Worm (Caenorhabditis elegans) whole organism, midembryonic: ENCODE results near the gene npr-22.

Experiments used
- T22C8.4 ChIP-seq: fragments of 200-800 bp; sonication (Bioruptor generic); IDR thresholded peaks from 2 replicates; pipeline ENCODE4 v1.3.6; 2022; ENCODE audit warnings: missing genetic modification characterization, missing compliant biosample characterization
- cog-1 ChIP-seq: sonication (generic microtip); optimal IDR thresholded peaks from 2 replicates; lab custom pipeline; 2016; ENCODE audit warnings: missing genetic modification characterization, missing compliant biosample characterization
- flt-1 ChIP-seq: fragments of 200-800 bp; sonication (Bioruptor generic); IDR thresholded peaks from 2 replicates; pipeline ENCODE4 v1.3.6; 2022; ENCODE audit warnings: missing genetic modification characterization, missing compliant biosample characterization
- klf-2 ChIP-seq: fragments of 200-800 bp; sonication (Bioruptor generic); conservative IDR thresholded peaks from 2 replicates; pipeline ENCODE4 v1.3.6; 2022; ENCODE audit warnings: missing genetic modification reagents, missing genetic modification characterization, missing compliant biosample characterization
- med-1 ChIP-seq: sonication (generic microtip); optimal IDR thresholded peaks from 2 replicates; lab custom pipeline; 2017; ENCODE audit warnings: missing genetic modification characterization, mild to moderate bottlenecking, missing compliant biosample characterization, antibody characterized with exemption, missing genetic modification reagents; ENCODE audit not compliant: insufficient read depth
- ref-1 ChIP-seq: fragments of 200-800 bp; sonication (Bioruptor generic); conservative IDR thresholded peaks from 2 replicates; pipeline ENCODE4 v1.3.6; 2022; ENCODE audit warnings: missing genetic modification reagents, missing genetic modification characterization, missing compliant biosample characterization
- tab-1 ChIP-seq: fragments of 200-800 bp; sonication (Bioruptor generic); IDR thresholded peaks from 2 replicates; pipeline ENCODE4 v1.3.6; 2022; ENCODE audit warnings: missing genetic modification characterization, missing compliant biosample characterization
- ztf-23 ChIP-seq: fragments of 200-800 bp; sonication (Bioruptor generic); IDR thresholded peaks from 2 replicates; pipeline ENCODE4 v1.3.6; 2022; ENCODE audit warnings: missing genetic modification reagents, missing genetic modification characterization, missing compliant biosample characterization
- ztf-29 ChIP-seq: fragments of 200-800 bp; sonication (Bioruptor generic); IDR thresholded peaks from 2 replicates; pipeline ENCODE4 v1.3.6; 2022; ENCODE audit warnings: missing genetic modification reagents, missing genetic modification characterization, missing compliant biosample characterization

The npr-22 gene

ce11 chrIV:8523981-8524380 is 35.3 kb upstream of the npr-22 start:
- no peak for TF ChIP-seq ref-1 (GFP tag; lab: Robert Waterston, UW)

ce11 chrIV:8526050-8526449 is 33.2 kb upstream of the npr-22 start:
- no peak for TF ChIP-seq med-1
- no peak for TF ChIP-seq T22C8.4 (GFP tag; lab: Robert Waterston, UW)
- no peak for TF ChIP-seq ref-1 (GFP tag; lab: Robert Waterston, UW)
- no peak for TF ChIP-seq cog-1 (tag; lab: Kevin White, UChicago)
- TF ChIP-seq ztf-23, result no peak
- no peak for TF ChIP-seq flt-1 (GFP tag; lab: Robert Waterston, UW)
- TF ChIP-seq ztf-29 (GFP tag; lab: Robert Waterston, UW), result no peak
- TF ChIP-seq klf-2 (GFP tag; lab: Robert Waterston, UW), result no peak
- no peak for TF ChIP-seq tab-1 (GFP tag; lab: Robert Waterston, UW)

ce11 chrIV:8526579-8526978 is 32.7 kb upstream of the npr-22 start:
- TF ChIP-seq T22C8.4 (GFP tag; lab: Robert Waterston, UW) (no peak), ref-1 (GFP tag; lab: Robert Waterston, UW) (no peak), flt-1 (GFP tag; lab: Robert Waterston, UW) (no peak), cog-1 (tag; lab: Kevin White, UChicago) (no peak), tab-1 (GFP tag; lab: Robert Waterston, UW) (no peak)

- TF ChIP-seq med-1 (no peak), flt-1 (GFP tag; lab: Robert Waterston, UW) (no peak), tab-1 (GFP tag; lab: Robert Waterston, UW) (no peak), klf-2 (GFP tag; lab: Robert Waterston, UW) (no peak), cog-1 (tag; lab: Kevin White, UChicago) (no peak), ztf-23 (no peak), T22C8.4 (GFP tag; lab: Robert Waterston, UW) (no peak), ref-1 (GFP tag; lab: Robert Waterston, UW) (no peak), ztf-29 (GFP tag; lab: Robert Waterston, UW) (no peak)
These were observed 31.6 kb upstream of the npr-22 start for ce11 chrIV:8527598-8528012.

ce11 chrIV:8528345-8528744 is 30.9 kb upstream of the npr-22 start:
- no peak for TF ChIP-seq ref-1 (GFP tag; lab: Robert Waterston, UW)
- no peak for TF ChIP-seq med-1
- TF ChIP-seq cog-1 (tag; lab: Kevin White, UChicago), result no peak
- TF ChIP-seq ztf-29 (GFP tag; lab: Robert Waterston, UW), result no peak
- no peak for TF ChIP-seq ztf-23
- no peak for TF ChIP-seq flt-1 (GFP tag; lab: Robert Waterston, UW)
- TF ChIP-seq T22C8.4 (GFP tag; lab: Robert Waterston, UW), result no peak
- TF ChIP-seq klf-2 (GFP tag; lab: Robert Waterston, UW), result no peak
- TF ChIP-seq tab-1 (GFP tag; lab: Robert Waterston, UW), result no peak

ce11 chrIV:8529039-8529438 is 30.2 kb upstream of the npr-22 start:
- no peak for TF ChIP-seq ztf-23
- no peak for TF ChIP-seq tab-1 (GFP tag; lab: Robert Waterston, UW)
- no peak for TF ChIP-seq cog-1 (tag; lab: Kevin White, UChicago)
- no peak for TF ChIP-seq med-1

- no peak for TF ChIP-seq cog-1 (tag; lab: Kevin White, UChicago)
- TF ChIP-seq tab-1 (GFP tag; lab: Robert Waterston, UW), result no peak
- TF ChIP-seq klf-2 (GFP tag; lab: Robert Waterston, UW), result no peak
- no peak for TF ChIP-seq med-1
- TF ChIP-seq ztf-23, result no peak
These were observed 28.9 kb upstream of the npr-22 start for ce11 chrIV:8530042-8531027.

ce11 chrIV:8532024-8532423 is 27.2 kb upstream of the npr-22 start:
- no peak for TF ChIP-seq ztf-23
- no peak for TF ChIP-seq cog-1 (tag; lab: Kevin White, UChicago)
- no peak for TF ChIP-seq T22C8.4 (GFP tag; lab: Robert Waterston, UW)
- TF ChIP-seq med-1, result no peak
- no peak for TF ChIP-seq ztf-29 (GFP tag; lab: Robert Waterston, UW)
- no peak for TF ChIP-seq flt-1 (GFP tag; lab: Robert Waterston, UW)
- TF ChIP-seq tab-1 (GFP tag; lab: Robert Waterston, UW), result no peak
- no peak for TF ChIP-seq klf-2 (GFP tag; lab: Robert Waterston, UW)
- TF ChIP-seq ref-1 (GFP tag; lab: Robert Waterston, UW), result no peak

- TF ChIP-seq ref-1 (GFP tag; lab: Robert Waterston, UW) (no peak), klf-2 (GFP tag; lab: Robert Waterston, UW) (no peak), cog-1 (tag; lab: Kevin White, UChicago) (no peak), flt-1 (GFP tag; lab: Robert Waterston, UW) (no peak), med-1 (no peak), ztf-29 (GFP tag; lab: Robert Waterston, UW) (no peak), tab-1 (GFP tag; lab: Robert Waterston, UW) (no peak), ztf-23 (no peak), T22C8.4 (GFP tag; lab: Robert Waterston, UW) (no peak)
These were observed 26.4 kb upstream of the npr-22 start for ce11 chrIV:8532796-8533195.

ce11 chrIV:8534189-8534588 is 25.0 kb upstream of the npr-22 start:
- TF ChIP-seq klf-2 (GFP tag; lab: Robert Waterston, UW), result no peak
- no peak for TF ChIP-seq med-1
